Fruit fly (Drosophila melanogaster) whole organism, adult: ENCODE results near the gene CG14411.
A peak's percentile ranks its signal among the peaks of the same experiment; 100 is the strongest.

Experiments used
- CG11617 ChIP-seq: fragments of 200-800 bp; sonication (Bioruptor generic); optimal IDR thresholded peaks from 2 replicates; lab custom pipeline; 2017; ENCODE audit warnings: mild to moderate bottlenecking, missing biosample characterization, missing genetic modification reagents, missing genetic modification characterization
- CG12768 ChIP-seq: fragments of 200-800 bp; sonication (Bioruptor generic); optimal IDR thresholded peaks from 2 replicates; lab custom pipeline; 2017; ENCODE audit warnings: missing biosample characterization, missing genetic modification characterization, mild to moderate bottlenecking, moderate library complexity, missing genetic modification reagents
- CG14711 ChIP-seq: fragments of 200-800 bp; sonication (Bioruptor generic); optimal IDR thresholded peaks from 2 replicates; lab custom pipeline; 2018; ENCODE audit warnings: missing biosample characterization, mild to moderate bottlenecking, missing genetic modification characterization, moderate library complexity
- CG1620 ChIP-seq: fragments of 200-800 bp; sonication (Bioruptor generic); optimal IDR thresholded peaks from 2 replicates; lab custom pipeline; 2016; ENCODE audit warnings: missing biosample characterization, missing genetic modification characterization
- CG33017 ChIP-seq: fragments of 200-800 bp; sonication (Bioruptor generic); optimal IDR thresholded peaks from 2 replicates; lab custom pipeline; 2018; ENCODE audit warnings: missing biosample characterization, mild to moderate bottlenecking, missing genetic modification characterization, moderate library complexity
- CG5204 ChIP-seq: fragments of 200-800 bp; sonication (Bioruptor generic); optimal IDR thresholded peaks from 2 replicates; lab custom pipeline; 2016; ENCODE audit warnings: missing biosample characterization, missing genetic modification characterization
- CG7045 ChIP-seq: fragments of 200-800 bp; sonication (Bioruptor generic); optimal IDR thresholded peaks from 2 replicates; lab custom pipeline; 2017; ENCODE audit warnings: missing biosample characterization, mild to moderate bottlenecking, missing genetic modification characterization
- CG7101 ChIP-seq: fragments of 200-800 bp; sonication (Bioruptor generic); optimal IDR thresholded peaks from 2 replicates; lab custom pipeline; 2018; ENCODE audit warnings: missing biosample characterization, mild to moderate bottlenecking, missing genetic modification characterization, moderate library complexity
- Clk ChIP-seq: fragments of 200-800 bp; sonication (Bioruptor generic); optimal IDR thresholded peaks from 2 replicates; lab custom pipeline; 2017; ENCODE audit warnings: missing biosample characterization, missing genetic modification characterization
- Crg-1 ChIP-seq: fragments of 200-800 bp; sonication (Bioruptor generic); optimal IDR thresholded peaks from 2 replicates; lab custom pipeline; 2016; ENCODE audit warnings: missing biosample characterization, missing genetic modification characterization
- Hr96 ChIP-seq: fragments of 200-800 bp; sonication (Bioruptor generic); optimal IDR thresholded peaks from 2 replicates; lab custom pipeline; 2016; ENCODE audit warnings: missing biosample characterization, missing genetic modification characterization
- Mnt ChIP-seq: fragments of 200-800 bp; sonication (Bioruptor generic); optimal IDR thresholded peaks from 2 replicates; lab custom pipeline; 2016; ENCODE audit warnings: missing biosample characterization, mild to moderate bottlenecking, missing genetic modification characterization
- bab1 ChIP-seq: fragments of 200-800 bp; sonication (Bioruptor generic); optimal IDR thresholded peaks from 3 replicates; lab custom pipeline; 2019; ENCODE audit warnings: missing biosample characterization, mild to moderate bottlenecking, missing genetic modification characterization, moderate library complexity
- cic ChIP-seq: fragments of 200-800 bp; sonication (Bioruptor generic); optimal IDR thresholded peaks from 2 replicates; lab custom pipeline; 2017; ENCODE audit warnings: missing biosample characterization, mild to moderate bottlenecking, missing genetic modification characterization, moderate library complexity
- cnc ChIP-seq, 2 experiments: fragments of >200 bp; optimal IDR thresholded peaks; 2 replicates each; lab custom pipeline; 2017
- kay ChIP-seq: fragments of 200-800 bp; sonication (Bioruptor generic); peaks from one replicate; lab custom pipeline; 2016; ENCODE audit warnings: missing biosample characterization, missing genetic modification characterization, borderline replicate concordance
- ovo ChIP-seq: fragments of 200-800 bp; sonication (Bioruptor generic); optimal IDR thresholded peaks from 2 replicates; lab custom pipeline; 2016; ENCODE audit warnings: missing biosample characterization, missing genetic modification characterization
- tj ChIP-seq: fragments of 200-800 bp; sonication (Bioruptor generic); optimal IDR thresholded peaks from 3 replicates; lab custom pipeline; 2017; ENCODE audit warnings: missing biosample characterization, mild to moderate bottlenecking, missing genetic modification characterization, moderate library complexity
- toe ChIP-seq: fragments of 200-800 bp; sonication (Bioruptor generic); optimal IDR thresholded peaks from 2 replicates; lab custom pipeline; 2016; ENCODE audit warnings: missing biosample characterization, missing genetic modification characterization

Gene CG14411

dm6 chrX:14882536-14883118, 50.2 kb downstream of the CG14411 start, which contains the start of the genes CG45064 and CG45065:
Gene CG45064 (minus strand): TSS chrX:14882586.
Gene CG45065 (minus strand): TSS chrX:14882586.
- TF ChIP-seq kay (GFP tag; lab: Kevin White, UChicago) (no peak), CG1620 (GFP tag; lab: Kevin White, UChicago) (no peak), CG14711 (no peak), Hr96 (GFP tag; lab: Kevin White, UChicago) (no peak), Clk (no peak), ovo (GFP tag; lab: Kevin White, UChicago) (no peak), cic (no peak), CG7101 (tag; lab: Kevin White, UChicago) (peak; percentile 3), bab1 (GFP tag; lab: Kevin White, UChicago) (peak; percentile 54), CG11617 (GFP tag; lab: Kevin White, UChicago) (no peak), CG5204 (GFP tag; lab: Kevin White, UChicago) (no peak)

dm6 chrX:14883993-14884392, 51.5 kb downstream of the CG14411 start:
- no peak for TF ChIP-seq CG33017 (tag; lab: Kevin White, UChicago)
- no peak for TF ChIP-seq Crg-1
- no peak for TF ChIP-seq CG7045 (GFP tag; lab: Kevin White, UChicago)
- TF ChIP-seq toe (GFP tag; lab: Kevin White, UChicago) = no peak
- TF ChIP-seq CG14711 = no peak
- TF ChIP-seq CG1620 (GFP tag; lab: Kevin White, UChicago) = no peak
- no peak for TF ChIP-seq ovo (GFP tag; lab: Kevin White, UChicago)
- no peak for TF ChIP-seq Mnt (GFP tag; lab: Kevin White, UChicago)
- no peak for TF ChIP-seq cnc (optimal IDR thresholded peaks at IDR 0.05; lab: Kevin White, UChicago)
- no peak for TF ChIP-seq cic
- TF ChIP-seq Hr96 (GFP tag; lab: Kevin White, UChicago) = no peak
- no peak for TF ChIP-seq tj (GFP tag; lab: Kevin White, UChicago)
- TF ChIP-seq bab1 (GFP tag; lab: Kevin White, UChicago) = no peak
- TF ChIP-seq CG11617 (GFP tag; lab: Kevin White, UChicago) = no peak
- TF ChIP-seq CG12768 (GFP tag; lab: Kevin White, UChicago) = no peak
- no peak for TF ChIP-seq kay (GFP tag; lab: Kevin White, UChicago)
- no peak for TF ChIP-seq CG5204 (GFP tag; lab: Kevin White, UChicago)

dm6 chrX:14885554-14885953, 53.1 kb downstream of the CG14411 start:
- no peak for TF ChIP-seq CG7045 (GFP tag; lab: Kevin White, UChicago)
- TF ChIP-seq CG33017 (tag; lab: Kevin White, UChicago) = no peak
- TF ChIP-seq ovo (GFP tag; lab: Kevin White, UChicago) = no peak
- TF ChIP-seq CG12768 (GFP tag; lab: Kevin White, UChicago) = no peak
- no peak for TF ChIP-seq bab1 (GFP tag; lab: Kevin White, UChicago)
- TF ChIP-seq Hr96 (GFP tag; lab: Kevin White, UChicago) = no peak
- peak; percentile 8 for TF ChIP-seq kay (GFP tag; lab: Kevin White, UChicago)
- TF ChIP-seq Mnt (GFP tag; lab: Kevin White, UChicago) = no peak
